Worm (Caenorhabditis elegans): ENCODE data around the gene swan-2.

swan-2 gene

DNA sequence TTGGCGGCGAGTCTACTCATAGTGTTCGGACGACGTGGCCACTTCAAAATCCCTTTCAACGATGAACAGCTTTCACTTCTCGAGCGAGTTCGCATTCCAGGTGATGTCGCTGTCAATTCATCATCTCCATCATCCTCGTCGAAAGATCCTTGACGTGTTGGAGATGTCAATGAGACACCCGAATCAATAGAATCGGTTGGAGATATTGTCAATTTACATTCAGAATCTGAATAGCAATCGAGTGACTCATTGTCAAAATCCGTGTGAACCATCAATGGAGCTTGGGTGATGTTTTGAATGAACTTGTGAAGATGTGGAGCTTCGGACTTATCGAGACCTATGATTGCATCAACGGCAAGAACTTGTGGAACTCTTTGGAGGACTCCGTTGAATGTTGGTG is 18.3 kb downstream of the swan-2 start:
- no peak for TF ChIP-seq pat-9 (tag; optimal IDR thresholded peaks at IDR 0.05)
- no peak for TF ChIP-seq ttx-3 (tag; optimal IDR thresholded peaks at IDR 0.05)
- no peak for TF ChIP-seq ceh-14 (tag; optimal IDR thresholded peaks at IDR 0.05)
- no peak for TF ChIP-seq unc-42 (tag; optimal IDR thresholded peaks at IDR 0.05)
- TF ChIP-seq ahr-1 (tag; optimal IDR thresholded peaks at IDR 0.05) = no peak
- no peak for TF ChIP-seq ets-4 (tag; optimal IDR thresholded peaks at IDR 0.05)
- no peak for TF ChIP-seq ztf-16 (tag; optimal IDR thresholded peaks at IDR 0.05)
- no peak for TF ChIP-seq lin-11 (tag; optimal IDR thresholded peaks at IDR 0.05)
- TF ChIP-seq pax-1 (tag; optimal IDR thresholded peaks at IDR 0.05) = no peak

DNA sequence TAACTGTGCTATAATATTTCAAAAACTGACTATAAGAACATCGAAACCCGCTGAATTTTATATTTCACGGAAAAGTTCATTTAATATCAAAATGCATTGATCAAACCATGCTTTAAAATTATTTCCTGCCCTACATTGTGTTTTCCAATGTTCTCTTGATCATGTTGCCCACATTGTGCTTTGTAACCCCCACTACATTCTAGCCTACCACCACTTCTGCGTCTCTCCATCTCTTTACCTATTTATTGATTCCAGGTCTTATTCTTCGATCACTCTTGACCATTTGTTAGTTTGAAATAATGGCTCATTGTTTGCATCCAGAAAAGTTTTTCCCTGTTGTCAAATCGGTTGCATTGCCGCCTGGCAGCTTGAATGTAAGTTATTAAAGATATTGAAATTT is 21.9 kb downstream of the swan-2 start, which contains the start of gene decr-1.1:
TSS of gene decr-1.1 (plus strand) at position 210 of the 400 bp plus-strand sequence.
- TF ChIP-seq npax-4 (tag; optimal IDR thresholded peaks at IDR 0.05) = no peak
- no peak for TF ChIP-seq ceh-2 (tag; optimal IDR thresholded peaks at IDR 0.05)
- TF ChIP-seq unc-55 (GFP tag; optimal IDR thresholded peaks at IDR 0.05) = no peak
- peak; percentile 3 for TF ChIP-seq ceh-48 (tag; optimal IDR thresholded peaks at IDR 0.05)

- TF ChIP-seq ceh-14 (tag; optimal IDR thresholded peaks at IDR 0.05) (no peak), tbx-2 (tag; optimal IDR thresholded peaks at IDR 0.05) (no peak), ceh-18 (tag; optimal IDR thresholded peaks at IDR 0.05) (no peak), sox-4 (tag; optimal IDR thresholded peaks at IDR 0.05) (no peak), pha-4 (tag; optimal IDR thresholded peaks at IDR 0.05) (no peak), hlh-8 (tag; optimal IDR thresholded peaks at IDR 0.05) (no peak)
These were observed 23.2 kb downstream of the swan-2 start for ce11 chrV:13780902-13781301.

DNA sequence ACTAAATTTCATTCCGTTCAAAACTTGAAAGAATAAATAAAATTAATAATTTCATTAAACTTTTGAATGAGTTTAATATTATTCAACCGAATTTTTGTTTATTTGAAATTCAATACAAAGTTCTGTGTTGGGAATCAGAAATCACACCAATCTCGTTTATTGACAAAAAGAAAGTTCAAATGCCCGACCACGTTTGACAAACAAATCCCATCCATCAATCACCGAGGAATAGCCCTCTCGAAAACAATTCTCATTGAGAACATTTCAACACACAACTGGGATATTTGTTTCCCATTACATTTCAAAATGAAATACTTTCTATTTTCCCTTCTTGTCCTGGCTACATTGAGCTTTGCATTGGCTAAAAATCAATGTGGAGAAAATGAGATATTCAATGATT is 26.2 kb downstream of the swan-2 start, which contains the start of gene F53C11.9:
TSS of gene F53C11.9 (plus strand) at position 159 of the 400 bp plus-strand sequence.
- TF ChIP-seq ttx-3 (tag; optimal IDR thresholded peaks at IDR 0.05) (no peak), sdc-2 (tag; optimal IDR thresholded peaks at IDR 0.05) (no peak), unc-55 (GFP tag; optimal IDR thresholded peaks at IDR 0.05) (peak; percentile 17), che-1 (tag; optimal IDR thresholded peaks at IDR 0.05) (no peak), fkh-10 (GFP tag; optimal IDR thresholded peaks at IDR 0.05) (no peak)

DNA sequence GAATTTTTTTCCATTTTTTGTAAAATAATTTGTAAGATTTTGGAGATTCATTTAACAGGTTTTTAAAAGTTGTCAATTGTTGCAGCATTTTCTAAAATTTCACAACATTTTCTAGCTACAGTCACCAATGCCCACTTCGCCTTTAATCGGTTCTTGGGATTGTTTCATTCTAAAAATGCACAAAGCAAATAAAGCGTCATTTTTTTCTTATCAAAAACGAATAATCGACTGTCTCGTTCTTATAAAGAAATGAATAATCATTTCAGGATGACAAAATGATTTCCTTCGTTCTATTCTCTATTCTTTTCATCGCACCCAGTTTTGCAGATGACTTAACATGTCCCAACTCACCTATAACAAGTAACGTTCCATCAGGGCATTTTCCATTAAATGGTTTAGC is 28.6 kb downstream of the swan-2 start, which contains the start of gene F53C11.1:
TSS of gene F53C11.1 (plus strand) at position 268 of the 400 bp plus-strand sequence.
- TF ChIP-seq ceh-18 (tag; optimal IDR thresholded peaks at IDR 0.05) (no peak), hlh-13 (GFP tag; optimal IDR thresholded peaks at IDR 0.05) (no peak), ref-2 (tag; optimal IDR thresholded peaks at IDR 0.05) (no peak), ttx-3 (tag; optimal IDR thresholded peaks at IDR 0.05) (no peak), hlh-8 (tag; optimal IDR thresholded peaks at IDR 0.05) (no peak)

ce11 chrV:13771209-13771608 is 32.9 kb downstream of the swan-2 start, which contains the start of gene F20G2.5:
F20G2.5 (plus strand) TSS chrV:13771509.
- TF ChIP-seq ceh-2 (tag; optimal IDR thresholded peaks at IDR 0.05) (no peak), ceh-18 (tag; optimal IDR thresholded peaks at IDR 0.05) (no peak), hlh-30 (tag; optimal IDR thresholded peaks at IDR 0.05; ENCODE audit: insufficient read depth) (no peak), Y22D7AL.16 (tag; optimal IDR thresholded peaks at IDR 0.05) (no peak), fkh-6 (tag; optimal IDR thresholded peaks at IDR 0.05) (no peak), ceh-9 (tag; optimal IDR thresholded peaks at IDR 0.05) (no peak), lim-6 (tag; optimal IDR thresholded peaks at IDR 0.05) (no peak), ceh-30 (tag; optimal IDR thresholded peaks at IDR 0.05) (no peak), ceh-24 (tag; optimal IDR thresholded peaks at IDR 0.05) (no peak), ahr-1 (tag; optimal IDR thresholded peaks at IDR 0.05) (no peak), hlh-8 (tag; optimal IDR thresholded peaks at IDR 0.05) (no peak), unc-55 (GFP tag; optimal IDR thresholded peaks at IDR 0.05) (no peak), eyg-1 (tag; optimal IDR thresholded peaks at IDR 0.05) (no peak), hlh-15 (tag; optimal IDR thresholded peaks at IDR 0.05) (no peak), ttx-3 (tag; optimal IDR thresholded peaks at IDR 0.05) (no peak), pha-2 (tag; optimal IDR thresholded peaks at IDR 0.05) (no peak)
